Worm (Caenorhabditis elegans): ENCODE results near the gene slc-9B.2.

DNA sequence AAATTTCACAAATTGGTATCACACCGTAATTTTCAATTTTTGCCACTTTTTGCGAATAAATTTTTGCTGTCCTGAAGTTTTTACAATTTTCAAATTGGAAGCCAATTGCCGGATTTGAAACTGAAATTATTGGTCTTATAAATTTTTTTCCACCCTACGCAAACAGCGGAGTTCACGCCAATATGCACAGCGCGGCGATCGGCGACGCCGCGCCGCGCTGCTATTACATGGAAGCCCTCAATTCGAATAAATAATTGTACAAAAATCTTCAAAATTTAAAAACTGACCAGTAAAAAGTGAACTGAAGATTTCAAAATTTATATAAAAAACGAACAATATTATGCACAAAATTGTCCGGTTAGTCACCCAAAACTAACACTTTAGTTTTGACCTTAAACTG, 39.0 kb upstream of the slc-9B.2 start:
- TF ChIP-seq dao-5 (tag; optimal IDR thresholded peaks at IDR 0.05): no peak
- TF ChIP-seq him-1 (tag; optimal IDR thresholded peaks at IDR 0.05): no peak
- TF ChIP-seq W03F9.2 (tag; optimal IDR thresholded peaks at IDR 0.05): no peak
